Worm (Caenorhabditis elegans) whole organism, L1 larva: ENCODE results near the gene rpac-19.

ENCODE experiments used
- C04F5.9 ChIP-seq: sonication (generic microtip); optimal IDR thresholded peaks from 2 replicates; lab custom pipeline; 2016; ENCODE audit warnings: missing genetic modification characterization, missing compliant biosample characterization
- C16A3.4 ChIP-seq: fragments of 150-350 bp; optimal IDR thresholded peaks from 2 replicates; lab custom pipeline; 2014; ENCODE audit warnings: missing biosample characterization, missing genetic modification characterization
- ama-1 ChIP-seq: fragments of 150-350 bp; optimal IDR thresholded peaks from 2 replicates; lab custom pipeline; 2014
- blmp-1 ChIP-seq: fragments of 150-350 bp; optimal IDR thresholded peaks from 2 replicates; lab custom pipeline; 2014; ENCODE audit warnings: missing biosample characterization, missing genetic modification characterization
- ces-1 ChIP-seq: fragments of 150-350 bp; optimal IDR thresholded peaks from 2 replicates; lab custom pipeline; 2014; ENCODE audit warnings: missing biosample characterization, missing genetic modification reagents, missing genetic modification characterization
- elt-2 ChIP-seq: sonication (generic microtip); optimal IDR thresholded peaks from 2 replicates; lab custom pipeline; 2016; ENCODE audit warnings: missing genetic modification characterization, mild to moderate bottlenecking, inconsistent platforms, missing compliant biosample characterization, missing genetic modification reagents
- hpl-2 ChIP-seq: fragments of 150-350 bp; optimal IDR thresholded peaks from 2 replicates; lab custom pipeline; 2014; ENCODE audit warnings: missing biosample characterization, missing genetic modification reagents, missing genetic modification characterization
- nhr-11 ChIP-seq: fragments of 150-350 bp; optimal IDR thresholded peaks from 2 replicates; lab custom pipeline; 2014; ENCODE audit warnings: missing biosample characterization, missing genetic modification characterization
- nhr-28 ChIP-seq: fragments of 150-350 bp; optimal IDR thresholded peaks from 2 replicates; lab custom pipeline; 2014; ENCODE audit warnings: missing biosample characterization, missing genetic modification characterization
- nhr-76 ChIP-seq: sonication (generic microtip); optimal IDR thresholded peaks from 2 replicates; lab custom pipeline; 2017; ENCODE audit warnings: missing biosample characterization, missing genetic modification characterization
- nhr-77 ChIP-seq: fragments of 150-350 bp; optimal IDR thresholded peaks from 2 replicates; lab custom pipeline; 2014; ENCODE audit warnings: missing biosample characterization, missing genetic modification characterization
- skn-1 ChIP-seq: fragments of 150-350 bp; optimal IDR thresholded peaks from 2 replicates; lab custom pipeline; 2014; ENCODE audit warnings: missing biosample characterization, missing genetic modification characterization
- tlp-1 ChIP-seq: fragments of 150-350 bp; optimal IDR thresholded peaks from 2 replicates; lab custom pipeline; 2014; ENCODE audit warnings: missing biosample characterization, missing genetic modification characterization

DNA sequence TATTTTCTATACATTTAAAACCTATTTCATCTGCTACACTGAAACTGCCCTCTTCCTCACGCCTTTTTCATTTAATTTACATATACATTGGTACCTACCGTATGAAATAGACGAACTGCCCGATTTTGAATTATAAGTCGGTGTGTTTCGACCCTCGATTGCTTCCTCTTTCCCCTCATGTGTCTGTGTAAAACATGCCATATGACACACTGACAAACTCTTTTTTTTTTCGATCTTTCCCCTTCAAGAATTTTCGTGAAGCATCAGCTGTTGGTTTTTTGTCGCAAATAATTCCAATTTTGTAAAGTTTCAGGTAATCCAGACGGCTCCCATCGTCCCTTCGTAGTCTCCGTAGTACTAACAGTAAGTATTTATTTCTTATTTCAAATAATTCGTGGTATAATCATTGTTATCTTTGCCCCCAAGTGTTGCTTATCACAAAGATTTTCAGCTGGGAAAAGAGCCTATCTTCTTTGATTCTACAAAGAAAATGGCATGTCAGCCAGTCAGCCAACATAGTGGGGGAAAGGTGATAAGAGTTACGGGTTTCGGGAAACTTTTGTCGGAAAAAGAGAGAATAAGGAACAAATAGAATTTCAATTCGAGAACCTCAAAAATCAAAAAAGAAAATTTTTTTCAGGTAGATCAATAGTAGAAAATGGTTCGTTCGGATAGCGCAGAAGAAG is 7.7 kb downstream of the rpac-19 start:
- TF ChIP-seq ama-1 (lab: Kevin White, UChicago) (no peak), nhr-77 (tag; lab: Kevin White, UChicago) (no peak), nhr-11 (tag; lab: Kevin White, UChicago) (no peak), ces-1 (GFP tag; lab: Kevin White, UChicago) (no peak), tlp-1 (tag; lab: Kevin White, UChicago) (no peak), nhr-76 (tag; lab: Kevin White, UChicago) (no peak), skn-1 (no peak), nhr-28 (tag; lab: Kevin White, UChicago) (no peak), elt-2 (peak; percentile 77), blmp-1 (tag; lab: Kevin White, UChicago) (no peak), C04F5.9 (tag; lab: Kevin White, UChicago) (no peak), hpl-2 (no peak), C16A3.4 (tag; lab: Kevin White, UChicago) (no peak)
